Fruit fly (Drosophila melanogaster) whole organism, embryonic: ENCODE data around the gene Nepl18.

Experiments used
- Adf1 ChIP-seq: fragments of 200-800 bp; sonication (Bioruptor generic); IDR thresholded peaks from 2 replicates; pipeline ENCODE4 v1.3.6; 2022; ENCODE audit warnings: missing biosample characterization, missing genetic modification characterization
- Atf6 ChIP-seq: fragments of 200-800 bp; sonication (Bioruptor generic); IDR thresholded peaks from 2 replicates; pipeline ENCODE4 v1.3.6; 2022; ENCODE audit warnings: missing biosample characterization, missing genetic modification characterization
- CG10209 ChIP-seq: fragments of 200-800 bp; sonication (Bioruptor generic); optimal IDR thresholded peaks from 3 replicates; lab custom pipeline; 2017; ENCODE audit warnings: missing biosample characterization, mild to moderate bottlenecking, missing genetic modification characterization, missing genetic modification reagents
- CG10543 ChIP-seq: fragments of 200-800 bp; sonication (Bioruptor generic); optimal IDR thresholded peaks from 3 replicates; lab custom pipeline; 2017; ENCODE audit warnings: missing biosample characterization, mild to moderate bottlenecking, missing genetic modification characterization, moderate library complexity
- CG11504 ChIP-seq: fragments of 200-800 bp; sonication (Bioruptor generic); optimal IDR thresholded peaks from 3 replicates; lab custom pipeline; 2019; ENCODE audit warnings: missing biosample characterization, mild to moderate bottlenecking, missing genetic modification characterization, moderate library complexity
- CG1233 ChIP-seq: fragments of 200-800 bp; sonication (Bioruptor generic); optimal IDR thresholded peaks from 4 replicates; lab custom pipeline; 2018; ENCODE audit warnings: missing biosample characterization, mild to moderate bottlenecking, missing genetic modification characterization
- CG12659 ChIP-seq: fragments of 200-800 bp; sonication (Bioruptor generic); optimal IDR thresholded peaks from 3 replicates; lab custom pipeline; 2017; ENCODE audit warnings: mild to moderate bottlenecking, missing biosample characterization, missing genetic modification reagents, missing genetic modification characterization
- CG16779 ChIP-seq: fragments of 200-800 bp; sonication (Bioruptor generic); IDR thresholded peaks from 2 replicates; pipeline ENCODE4 v1.3.6; 2022; ENCODE audit warnings: missing biosample characterization, missing genetic modification characterization
- CG17912 ChIP-seq: fragments of 200-800 bp; sonication (Bioruptor generic); optimal IDR thresholded peaks from 2 replicates; lab custom pipeline; 2018; ENCODE audit warnings: missing biosample characterization, mild to moderate bottlenecking, missing genetic modification characterization
- CG18476 ChIP-seq: fragments of 200-800 bp; sonication (Bioruptor generic); optimal IDR thresholded peaks from 2 replicates; lab custom pipeline; 2016; ENCODE audit warnings: missing biosample characterization, mild to moderate bottlenecking, missing genetic modification characterization
- CG33557 ChIP-seq: fragments of 200-800 bp; sonication (Bioruptor generic); optimal IDR thresholded peaks from 2 replicates; lab custom pipeline; 2019; ENCODE audit warnings: missing biosample characterization, mild to moderate bottlenecking, missing genetic modification characterization, moderate library complexity
- CG3838 ChIP-seq: fragments of 200-800 bp; sonication (Bioruptor generic); optimal IDR thresholded peaks from 3 replicates; lab custom pipeline; 2016; ENCODE audit warnings: missing biosample characterization, missing genetic modification characterization
- CG3847 ChIP-seq: fragments of 200-800 bp; sonication (Bioruptor generic); IDR thresholded peaks from 2 replicates; pipeline ENCODE4 v1.3.6; 2022; ENCODE audit warnings: missing biosample characterization, missing genetic modification characterization
- CG4282 ChIP-seq: fragments of 200-800 bp; sonication (Bioruptor generic); optimal IDR thresholded peaks from 2 replicates; lab custom pipeline; 2016; ENCODE audit warnings: missing biosample characterization, missing genetic modification characterization
- CG4820 ChIP-seq: fragments of 200-800 bp; sonication (Bioruptor generic); optimal IDR thresholded peaks from 3 replicates; lab custom pipeline; 2016; ENCODE audit warnings: missing biosample characterization, missing genetic modification characterization
- CG7357 ChIP-seq: fragments of 200-800 bp; sonication (Bioruptor generic); IDR thresholded peaks from 3 replicates; pipeline ENCODE4 v1.3.6; 2022; ENCODE audit warnings: missing biosample characterization, missing genetic modification characterization
- CG8089 ChIP-seq: fragments of 200-800 bp; sonication (Bioruptor generic); optimal IDR thresholded peaks from 3 replicates; lab custom pipeline; 2016; ENCODE audit warnings: missing biosample characterization, missing genetic modification characterization
- CG8765 ChIP-seq: fragments of 200-800 bp; sonication (Bioruptor generic); IDR thresholded peaks from 2 replicates; pipeline ENCODE4 v1.3.6; 2022; ENCODE audit warnings: missing biosample characterization, missing genetic modification characterization
- Deaf1 ChIP-seq: fragments of 200-800 bp; optimal IDR thresholded peaks from 3 replicates; lab custom pipeline; 2019; ENCODE audit warnings: missing biosample characterization, mild to moderate bottlenecking, missing genetic modification characterization, moderate library complexity
- Doc3 ChIP-seq: fragments of 200-800 bp; sonication (Bioruptor generic); IDR thresholded peaks from 3 replicates; pipeline ENCODE4 v1.3.6; 2022; ENCODE audit warnings: missing biosample characterization, missing genetic modification characterization; ENCODE audit not compliant: partially characterized antibody
- Eip74EF ChIP-seq, 2 experiments: fragments of 200-800 bp in 1 of 2; fragments of >200 bp in 1 of 2; sonication (Bioruptor generic) in 1 of 2; optimal IDR thresholded peaks; 2 replicates each; lab custom pipeline; 2017 to 2019; ENCODE audit warnings: missing biosample characterization in 2 of 2, missing genetic modification characterization in 2 of 2, mild to moderate bottlenecking in 1 of 2, moderate library complexity in 1 of 2
- Gsc ChIP-seq: fragments of 200-800 bp; sonication (Bioruptor generic); IDR thresholded peaks from 2 replicates; pipeline ENCODE4 v1.3.6; 2022; ENCODE audit warnings: missing biosample characterization, missing genetic modification characterization
- HLH4C ChIP-seq: fragments of 200-800 bp; sonication (Bioruptor generic); IDR thresholded peaks from 3 replicates; pipeline ENCODE4 v1.3.6; 2022; ENCODE audit warnings: missing biosample characterization, missing genetic modification characterization; ENCODE audit not compliant: partially characterized antibody
- Lpt ChIP-seq: fragments of >200 bp; optimal IDR thresholded peaks from 2 replicates; lab custom pipeline; 2018; ENCODE audit warnings: missing biosample characterization, missing genetic modification characterization
- Med ChIP-seq: fragments of 200-800 bp; sonication (Bioruptor generic); peaks from one replicate; lab custom pipeline; 2016; ENCODE audit warnings: missing biosample characterization, missing genetic modification characterization, mild to moderate bottlenecking, inconsistent platforms, moderate library complexity
- Mes4 ChIP-seq: fragments of 200-800 bp; sonication (Bioruptor generic); optimal IDR thresholded peaks from 2 replicates; lab custom pipeline; 2016; ENCODE audit warnings: missing biosample characterization, missing genetic modification characterization
- NC2α ChIP-seq: fragments of 200-800 bp; sonication (Bioruptor generic); optimal IDR thresholded peaks from 2 replicates; lab custom pipeline; 2016; ENCODE audit warnings: missing biosample characterization, missing genetic modification characterization
- Sox100B ChIP-seq: fragments of 200-800 bp; sonication (Bioruptor generic); optimal IDR thresholded peaks from 3 replicates; lab custom pipeline; 2018; ENCODE audit warnings: missing biosample characterization, mild to moderate bottlenecking, missing genetic modification characterization
- Trl ChIP-seq, 3 experiments: fragments of >200 bp in 2 of 3; fragments of 200-800 bp in 1 of 3; sonication (Bioruptor generic) in 1 of 3; optimal IDR thresholded peaks; 2 replicates in 1 of 3; 3 replicates in 2 of 3; lab custom pipeline; 2016 to 2017; ENCODE audit warnings: missing biosample characterization in 1 of 3, missing genetic modification characterization in 1 of 3
- abd-A ChIP-seq: fragments of 200-800 bp; sonication (Bioruptor generic); optimal IDR thresholded peaks from 3 replicates; lab custom pipeline; 2019; ENCODE audit warnings: missing biosample characterization, mild to moderate bottlenecking, missing genetic modification characterization, moderate library complexity
- cg ChIP-seq: fragments of 200-800 bp; sonication (Bioruptor generic); optimal IDR thresholded peaks from 3 replicates; lab custom pipeline; 2019; ENCODE audit warnings: missing biosample characterization, mild to moderate bottlenecking, missing genetic modification characterization, moderate library complexity
- chinmo ChIP-seq: fragments of 200-800 bp; sonication (Bioruptor generic); IDR thresholded peaks from 4 replicates; pipeline ENCODE4 v1.3.6; 2022; ENCODE audit warnings: missing biosample characterization, missing genetic modification characterization; ENCODE audit not compliant: partially characterized antibody
- chm ChIP-seq: fragments of 200-800 bp; sonication (Bioruptor generic); IDR thresholded peaks from 2 replicates; pipeline ENCODE4 v1.3.6; 2022; ENCODE audit warnings: missing biosample characterization, missing genetic modification characterization
- crol ChIP-seq: fragments of 200-800 bp; sonication (Bioruptor generic); IDR thresholded peaks from 2 replicates; pipeline ENCODE4 v1.3.6; 2022; ENCODE audit warnings: missing biosample characterization, missing genetic modification characterization
- gcm ChIP-seq: fragments of 200-800 bp; sonication (Bioruptor generic); optimal IDR thresholded peaks from 2 replicates; lab custom pipeline; 2019; ENCODE audit warnings: missing biosample characterization, mild to moderate bottlenecking, missing genetic modification characterization, moderate library complexity
- gfzf ChIP-seq: fragments of 200-800 bp; sonication (Bioruptor generic); optimal IDR thresholded peaks from 2 replicates; lab custom pipeline; 2016; ENCODE audit warnings: missing biosample characterization, mild to moderate bottlenecking, missing genetic modification characterization, moderate library complexity
- ken ChIP-seq: fragments of 200-800 bp; sonication (Bioruptor generic); IDR thresholded peaks from 3 replicates; pipeline ENCODE4 v1.3.6; 2022; ENCODE audit warnings: missing biosample characterization, missing genetic modification characterization
- lab ChIP-seq: fragments of 200-800 bp; sonication (Bioruptor generic); optimal IDR thresholded peaks from 3 replicates; lab custom pipeline; 2017; ENCODE audit warnings: missing biosample characterization, missing genetic modification characterization, mild to moderate bottlenecking, moderate library complexity, missing genetic modification reagents
- nom ChIP-seq: fragments of 200-800 bp; sonication (Bioruptor generic); optimal IDR thresholded peaks from 2 replicates; lab custom pipeline; 2017; ENCODE audit warnings: missing biosample characterization, missing genetic modification characterization, mild to moderate bottlenecking, moderate library complexity, missing genetic modification reagents
- org-1 ChIP-seq: fragments of 200-800 bp; sonication (Bioruptor generic); optimal IDR thresholded peaks from 2 replicates; lab custom pipeline; 2017; ENCODE audit warnings: missing biosample characterization, missing genetic modification characterization
- rib ChIP-seq: fragments of 200-800 bp; sonication (Bioruptor generic); IDR thresholded peaks from 2 replicates; pipeline ENCODE4 v1.3.6; 2022; ENCODE audit warnings: missing biosample characterization, missing genetic modification characterization
- sr ChIP-seq: fragments of 200-800 bp; sonication (Bioruptor generic); IDR thresholded peaks from 3 replicates; pipeline ENCODE4 v1.3.6; 2022; ENCODE audit warnings: missing biosample characterization, missing genetic modification characterization
- tna ChIP-seq: fragments of 200-800 bp; sonication (Bioruptor generic); IDR thresholded peaks from 2 replicates; pipeline ENCODE4 v1.3.6; 2022; ENCODE audit warnings: missing biosample characterization, missing genetic modification characterization; ENCODE audit not compliant: partially characterized antibody
- tx ChIP-seq: fragments of 200-800 bp; sonication (Bioruptor generic); optimal IDR thresholded peaks from 2 replicates; lab custom pipeline; 2016; ENCODE audit warnings: missing biosample characterization, missing genetic modification characterization

Gene Nepl18

dm6 chr3R:28851530-28851929, 23.9 kb upstream of the Nepl18 start:
- TF ChIP-seq Med (peak; percentile 79), ken (0 out of 3 replicates have a peak, but pooled peaks have one; percentile 42), abd-A (tag; lab: Kevin White, UChicago) (peak; percentile 92), CG1233 (no peak), gcm (peak; percentile 14), Gsc (GFP tag; lab: Robert Waterston, UW) (no peak), Adf1 (GFP tag; lab: Robert Waterston, UW) (peak; percentile 8; the same call in 1 of the 2 replicates), rib (0 out of 2 replicates have a peak, but pooled peaks have one; percentile 27), CG11504 (tag; lab: Kevin White, UChicago) (no peak), tx (GFP tag; lab: Kevin White, UChicago) (no peak), CG8765 (GFP tag; lab: Robert Waterston, UW) (no peak), CG10543 (peak; percentile 25), chm (GFP tag; lab: Robert Waterston, UW) (0 out of 2 replicates have a peak, but pooled peaks have one; percentile 10), CG4820 (GFP tag; lab: Kevin White, UChicago) (no peak), Sox100B (no peak), Eip74EF (GFP tag; optimal IDR thresholded peaks at IDR 0.05; lab: Kevin White, UChicago) (no peak), sr (GFP tag; lab: Robert Waterston, UW) (0 out of 3 replicates have a peak, but pooled peaks have one; percentile 36), CG3838 (no peak), org-1 (GFP tag; lab: Kevin White, UChicago) (peak; percentile 59), NC2α (GFP tag; lab: Kevin White, UChicago) (no peak), CG33557 (no peak), CG18476 (GFP tag; lab: Kevin White, UChicago) (no peak), Trl (optimal IDR thresholded peaks at IDR 0.05; lab: Kevin White, UChicago) (no peak), Trl (GFP tag; optimal IDR thresholded peaks at IDR 0.05; lab: Kevin White, UChicago) (no peak), Doc3 (GFP tag; lab: Robert Waterston, UW) (0 out of 3 replicates have a peak, but pooled peaks have one; percentile 15), nom (GFP tag; lab: Kevin White, UChicago) (peak; percentile 38), CG3847 (no peak), cg (GFP tag; lab: Kevin White, UChicago) (peak; percentile 50), CG16779 (GFP tag; lab: Robert Waterston, UW) (0 out of 2 replicates have a peak, but pooled peaks have one; percentile 29), Mes4 (GFP tag; lab: Kevin White, UChicago) (no peak), lab (no peak), Lpt (GFP tag; lab: Kevin White, UChicago) (no peak), CG12659 (GFP tag; lab: Kevin White, UChicago) (no peak), CG7357 (GFP tag; lab: Robert Waterston, UW) (no peak), Deaf1 (tag; lab: Kevin White, UChicago) (peak; percentile 45), CG10209 (GFP tag; lab: Kevin White, UChicago) (no peak), gfzf (GFP tag; lab: Kevin White, UChicago) (no peak), crol (GFP tag; lab: Robert Waterston, UW) (peak; percentile 87), chinmo (GFP tag; lab: Robert Waterston, UW) (0 out of 4 replicates have a peak, but pooled peaks have one; percentile 68), tna (GFP tag; lab: Robert Waterston, UW) (no peak), HLH4C (GFP tag; lab: Robert Waterston, UW) (no peak), CG4282 (no peak), CG8089 (GFP tag; lab: Kevin White, UChicago) (no peak), Atf6 (GFP tag; lab: Robert Waterston, UW) (0 out of 2 replicates have a peak, but pooled peaks have one; percentile 16), CG17912 (no peak)
